Worm (Caenorhabditis elegans): Measurements from ENCODE around the gene T13C5.7.

Gene T13C5.7

ce11 chrX:6173656-6174055 is 6.7 kb upstream of the T13C5.7 start, which contains the start of gene T25B2.1:
T25B2.1 (plus strand) TSS chrX:6173956.
- no peak for TF ChIP-seq tbx-2 (tag; optimal IDR thresholded peaks at IDR 0.05)

DNA sequence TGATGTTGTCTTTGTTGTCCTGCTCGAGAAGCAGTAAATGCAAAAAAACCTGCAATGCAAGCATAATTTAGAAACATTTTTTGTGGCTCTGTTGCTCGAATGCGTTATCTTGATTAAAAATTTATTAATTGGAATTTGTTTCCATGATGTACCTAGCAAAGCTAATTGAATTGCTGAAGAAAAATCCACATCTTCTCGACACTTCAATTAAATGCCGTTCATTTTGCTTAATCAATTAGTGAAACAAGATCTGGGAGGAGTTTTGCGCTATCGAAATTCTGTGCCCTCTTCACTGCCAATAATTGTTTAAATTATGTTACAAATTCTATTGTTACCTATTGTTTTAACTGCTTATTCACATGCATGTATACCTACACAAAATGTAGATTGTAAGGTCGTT is 4.6 kb upstream of the T13C5.7 start, which contains the start of gene T25B2.3:
T25B2.3 (plus strand) TSS at position 301 of the 400 bp plus-strand sequence.
- TF ChIP-seq ceh-19 (GFP tag; optimal IDR thresholded peaks at IDR 0.05) (no peak), ama-1 (optimal IDR thresholded peaks at IDR 0.05) (no peak), K09A11.1 (tag; optimal IDR thresholded peaks at IDR 0.05; ENCODE audit: insufficient read depth) (no peak), hlh-15 (tag; optimal IDR thresholded peaks at IDR 0.05) (no peak), ztf-16 (tag; optimal IDR thresholded peaks at IDR 0.05) (no peak), ceh-6 (GFP tag; optimal IDR thresholded peaks at IDR 0.05) (no peak), ceh-14 (tag; optimal IDR thresholded peaks at IDR 0.05) (no peak), F13H6.1 (tag; optimal IDR thresholded peaks at IDR 0.05) (no peak), C08G9.2 (tag; optimal IDR thresholded peaks at IDR 0.05) (no peak), ceh-48 (tag; optimal IDR thresholded peaks at IDR 0.05) (no peak)

ce11 chrX:6177944-6178566 is 2.3 kb upstream of the T13C5.7 start, which contains the start of the genes T25B2.4 and T13C5.3:
T25B2.4 (plus strand) TSS chrX:6178244.
T13C5.3 (plus strand) TSS chrX:6178516.
- no peak for TF ChIP-seq pha-4 (tag; optimal IDR thresholded peaks at IDR 0.05)
- no peak for TF ChIP-seq hlh-13 (GFP tag; optimal IDR thresholded peaks at IDR 0.05)
- no peak for TF ChIP-seq syd-9 (tag; optimal IDR thresholded peaks at IDR 0.05)
- TF ChIP-seq fkh-6 (tag; optimal IDR thresholded peaks at IDR 0.05) = no peak
- no peak for TF ChIP-seq ahr-1 (tag; optimal IDR thresholded peaks at IDR 0.05)
- no peak for TF ChIP-seq ceh-31 (tag; optimal IDR thresholded peaks at IDR 0.05)
- no peak for TF ChIP-seq nhr-232 (tag; optimal IDR thresholded peaks at IDR 0.05)
- no peak for TF ChIP-seq mec-3 (tag; optimal IDR thresholded peaks at IDR 0.05; ENCODE audit: borderline replicate concordance)
- no peak for TF ChIP-seq elt-4 (tag; optimal IDR thresholded peaks at IDR 0.05)
- no peak for TF ChIP-seq odd-2 (tag; optimal IDR thresholded peaks at IDR 0.05)
- no peak for TF ChIP-seq eyg-1 (tag; optimal IDR thresholded peaks at IDR 0.05)
- TF ChIP-seq ceh-2 (tag; optimal IDR thresholded peaks at IDR 0.05) = no peak
- TF ChIP-seq pag-3 (tag; optimal IDR thresholded peaks at IDR 0.05; ENCODE audit: borderline replicate concordance) = no peak
- TF ChIP-seq ceh-34 (tag; optimal IDR thresholded peaks at IDR 0.05) = no peak
- TF ChIP-seq ceh-19 (GFP tag; optimal IDR thresholded peaks at IDR 0.05) = no peak
- TF ChIP-seq K09A11.1 (tag; optimal IDR thresholded peaks at IDR 0.05; ENCODE audit: insufficient read depth) = no peak
- TF ChIP-seq tbx-7 (tag; optimal IDR thresholded peaks at IDR 0.05) = no peak
- TF ChIP-seq fax-1 (tag; optimal IDR thresholded peaks at IDR 0.05) = no peak
- TF ChIP-seq pros-1 (tag; optimal IDR thresholded peaks at IDR 0.05) = no peak
- TF ChIP-seq nfya-1 (tag; optimal IDR thresholded peaks at IDR 0.05) = no peak

- no peak for TF ChIP-seq ceh-31 (tag; optimal IDR thresholded peaks at IDR 0.05)
- TF ChIP-seq lim-6 (tag; optimal IDR thresholded peaks at IDR 0.05) = no peak
- no peak for TF ChIP-seq pha-4 (tag; optimal IDR thresholded peaks at IDR 0.05)
- TF ChIP-seq pros-1 (tag; optimal IDR thresholded peaks at IDR 0.05) = no peak
- no peak for TF ChIP-seq ets-4 (tag; optimal IDR thresholded peaks at IDR 0.05)
- no peak for TF ChIP-seq nfya-1 (tag; optimal IDR thresholded peaks at IDR 0.05)
- TF ChIP-seq tbx-2 (tag; optimal IDR thresholded peaks at IDR 0.05) = no peak
- no peak for TF ChIP-seq madf-2 (tag; optimal IDR thresholded peaks at IDR 0.05)
- no peak for TF ChIP-seq rnt-1 (tag; optimal IDR thresholded peaks at IDR 0.05)
- no peak for TF ChIP-seq ceh-18 (tag; optimal IDR thresholded peaks at IDR 0.05)
- TF ChIP-seq fkh-6 (tag; optimal IDR thresholded peaks at IDR 0.05) = no peak
- TF ChIP-seq ceh-45 (GFP tag; IDR thresholded peaks at IDR 0.05) = no peak
- TF ChIP-seq K09A11.1 (tag; optimal IDR thresholded peaks at IDR 0.05; ENCODE audit: insufficient read depth) = no peak
- TF ChIP-seq eyg-1 (tag; optimal IDR thresholded peaks at IDR 0.05) = no peak
- TF ChIP-seq ttx-3 (tag; optimal IDR thresholded peaks at IDR 0.05) = no peak
- TF ChIP-seq unc-55 (GFP tag; optimal IDR thresholded peaks at IDR 0.05) = no peak
Observed at ce11 chrX:6178989-6179388, 1.4 kb upstream of the T13C5.7 start.
